Fruit fly (Drosophila melanogaster) whole organism, adult: Measurements from ENCODE around the gene CG11585.

ENCODE experiments used
- CG11617 ChIP-seq: fragments of 200-800 bp; sonication (Bioruptor generic); optimal IDR thresholded peaks from 2 replicates; lab custom pipeline; 2017; ENCODE audit warnings: mild to moderate bottlenecking, missing biosample characterization, missing genetic modification reagents, missing genetic modification characterization
- CG1620 ChIP-seq: fragments of 200-800 bp; sonication (Bioruptor generic); optimal IDR thresholded peaks from 2 replicates; lab custom pipeline; 2016; ENCODE audit warnings: missing biosample characterization, missing genetic modification characterization
- CG7101 ChIP-seq: fragments of 200-800 bp; sonication (Bioruptor generic); optimal IDR thresholded peaks from 2 replicates; lab custom pipeline; 2018; ENCODE audit warnings: missing biosample characterization, mild to moderate bottlenecking, missing genetic modification characterization, moderate library complexity
- Clk ChIP-seq: fragments of 200-800 bp; sonication (Bioruptor generic); optimal IDR thresholded peaks from 2 replicates; lab custom pipeline; 2017; ENCODE audit warnings: missing biosample characterization, missing genetic modification characterization
- Hr96 ChIP-seq: fragments of 200-800 bp; sonication (Bioruptor generic); optimal IDR thresholded peaks from 2 replicates; lab custom pipeline; 2016; ENCODE audit warnings: missing biosample characterization, missing genetic modification characterization
- cic ChIP-seq: fragments of 200-800 bp; sonication (Bioruptor generic); optimal IDR thresholded peaks from 2 replicates; lab custom pipeline; 2017; ENCODE audit warnings: missing biosample characterization, mild to moderate bottlenecking, missing genetic modification characterization, moderate library complexity

dm6 chrX:14225665-14226064, 36.3 kb downstream of the CG11585 start, which contains the start of gene CG11674:
- TF ChIP-seq CG7101 (no peak), cic (GFP tag; lab: Kevin White, UChicago) (no peak), Clk (no peak), CG11617 (GFP tag; lab: Kevin White, UChicago) (no peak), Hr96 (no peak), CG1620 (GFP tag; lab: Kevin White, UChicago) (no peak)
